Worm (Caenorhabditis elegans): ENCODE data around the gene fbxb-76.
A peak's percentile ranks its signal among the peaks of the same experiment; 100 is the strongest.

fbxb-76 gene

DNA sequence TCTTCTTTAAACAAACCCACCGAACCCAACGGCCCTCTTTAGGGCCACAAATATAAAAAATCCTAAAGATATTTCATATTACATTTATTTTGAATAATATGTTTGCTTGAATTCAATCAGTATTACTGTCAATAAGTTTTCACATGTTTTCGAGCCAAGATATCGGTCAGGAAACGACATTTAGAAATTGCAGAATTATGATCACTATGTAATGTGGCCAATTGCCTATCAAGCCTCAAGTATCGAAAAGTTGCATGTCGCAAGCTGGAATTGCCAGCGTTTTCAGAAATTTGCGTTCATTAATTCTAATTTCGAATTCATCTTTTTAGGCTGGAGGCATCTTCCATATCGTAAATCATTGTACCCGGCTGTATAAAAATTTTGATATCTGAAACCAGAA is 22.3 kb upstream of the fbxb-76 start (continued):
- TF ChIP-seq ztf-18 (tag; optimal IDR thresholded peaks at IDR 0.05) (no peak), bed-1 (GFP tag; IDR thresholded peaks at IDR 0.05) (no peak), let-526 (GFP tag; IDR thresholded peaks at IDR 0.05) (no peak), egrh-3 (GFP tag; IDR thresholded peaks at IDR 0.05) (no peak), lag-1 (GFP tag; IDR thresholded peaks at IDR 0.05) (no peak), nhr-120 (GFP tag; IDR thresholded peaks at IDR 0.05) (no peak), snpc-3.4 (tag; optimal IDR thresholded peaks at IDR 0.05) (peak; percentile 37), F37B4.10 (GFP tag; IDR thresholded peaks at IDR 0.05) (no peak), ccch-3 (GFP tag; optimal IDR thresholded peaks at IDR 0.05) (no peak), lsl-1 (GFP tag; optimal IDR thresholded peaks at IDR 0.05) (peak; percentile 1), attf-6 (GFP tag; IDR thresholded peaks at IDR 0.05) (peak; percentile 56), F23B12.7 (tag; optimal IDR thresholded peaks at IDR 0.05; ENCODE audit: insufficient read depth) (no peak), madf-6 (GFP tag; IDR thresholded peaks at IDR 0.05) (peak; percentile 79), madf-3 (GFP tag; IDR thresholded peaks at IDR 0.05) (0 out of 2 replicates have a peak, but pooled peaks have one; percentile 9), ceh-100 (GFP tag; IDR thresholded peaks at IDR 0.05) (no peak), pbrm-1 (GFP tag; IDR thresholded peaks at IDR 0.05) (peak; percentile 33; the same call in 1 of the 2 replicates), hmg-1.2 (GFP tag; IDR thresholded peaks at IDR 0.05) (peak; percentile 37), efl-1 (GFP tag; optimal IDR thresholded peaks at IDR 0.05) (no peak), nfya-2 (GFP tag; IDR thresholded peaks at IDR 0.05) (no peak), lin-40 (tag; optimal IDR thresholded peaks at IDR 0.05) (no peak), Y56A3A.18 (GFP tag; IDR thresholded peaks at IDR 0.05) (no peak), lin-54 (GFP tag; optimal IDR thresholded peaks at IDR 0.05) (peak; percentile 26), Y53G8AR.9 (GFP tag; conservative IDR thresholded peaks at IDR 0.05) (0 out of 2 replicates have a peak, but pooled peaks have one; percentile 55), ekl-4 (GFP tag; IDR thresholded peaks at IDR 0.05) (peak; percentile 64; the same call in 1 of the 2 replicates), aptf-2 (GFP tag; conservative IDR thresholded peaks at IDR 0.05) (no peak), attf-5 (GFP tag; optimal IDR thresholded peaks at IDR 0.05) (no peak), mcd-1 (GFP tag; IDR thresholded peaks at IDR 0.05) (peak; percentile 34; the same call in 1 of the 2 replicates), lir-1 (GFP tag; conservative IDR thresholded peaks at IDR 0.05) (no peak), mel-28 (tag; optimal IDR thresholded peaks at IDR 0.05; ENCODE audit: borderline replicate concordance) (no peak), lin-26 (GFP tag; IDR thresholded peaks at IDR 0.05) (peak; percentile 94), ztf-26 (tag; optimal IDR thresholded peaks at IDR 0.05) (no peak), tbx-9 (tag; optimal IDR thresholded peaks at IDR 0.05; ENCODE audit: borderline replicate concordance) (no peak), Y67H2A.10 (GFP tag; conservative IDR thresholded peaks at IDR 0.05) (no peak), F57A8.1 (GFP tag; optimal IDR thresholded peaks at IDR 0.05) (no peak), gei-17 (GFP tag; optimal IDR thresholded peaks at IDR 0.05) (no peak), ceh-58 (GFP tag; IDR thresholded peaks at IDR 0.05) (no peak), ztf-3 (GFP tag; optimal IDR thresholded peaks at IDR 0.05) (no peak), cebp-1 (GFP tag; IDR thresholded peaks at IDR 0.05) (no peak), cebp-1 (tag; optimal IDR thresholded peaks at IDR 0.05) (peak; percentile 2), dox-1 (GFP tag; IDR thresholded peaks at IDR 0.05) (peak; percentile 59), mes-4 (tag; optimal IDR thresholded peaks at IDR 0.05) (no peak), repo-1 (tag; optimal IDR thresholded peaks at IDR 0.05) (no peak), madf-8 (GFP tag; conservative IDR thresholded peaks at IDR 0.05) (no peak), K12H6.12 (tag; optimal IDR thresholded peaks at IDR 0.05) (no peak), hlh-26 (GFP tag; conservative IDR thresholded peaks at IDR 0.05) (no peak), snpc-1.1 (tag; optimal IDR thresholded peaks at IDR 0.05; ENCODE audit: insufficient read depth) (no peak), unc-130 (GFP tag; optimal IDR thresholded peaks at IDR 0.05) (no peak), F57C9.4 (tag; optimal IDR thresholded peaks at IDR 0.05) (no peak), pha-4 (tag; optimal IDR thresholded peaks at IDR 0.05) (no peak)
